Fruit fly (Drosophila melanogaster) whole organism, wandering third instar larva: ENCODE data around the gene MESK4.
A peak's percentile ranks its signal among the peaks of the same experiment; 100 is the strongest.

ENCODE experiments used
- Abd-B ChIP-seq: fragments of >200 bp; optimal IDR thresholded peaks from 2 replicates; lab custom pipeline; 2017; ENCODE audit warnings: missing biosample characterization, missing genetic modification characterization
- CG32264 ChIP-seq: fragments of 200-800 bp; sonication (Bioruptor generic); optimal IDR thresholded peaks from 2 replicates; lab custom pipeline; 2016; ENCODE audit warnings: missing biosample characterization, missing genetic modification characterization
- CG9705 ChIP-seq: fragments of 200-800 bp; sonication (Bioruptor generic); optimal IDR thresholded peaks from 2 replicates; lab custom pipeline; 2018; ENCODE audit warnings: missing biosample characterization, mild to moderate bottlenecking, missing genetic modification characterization
- CrebA ChIP-seq: fragments of 200-800 bp; sonication (Bioruptor generic); optimal IDR thresholded peaks from 2 replicates; lab custom pipeline; 2016; ENCODE audit warnings: missing biosample characterization, mild to moderate bottlenecking, missing genetic modification characterization, borderline replicate concordance
- Dfd ChIP-seq: fragments of >200 bp; optimal IDR thresholded peaks from 2 replicates; lab custom pipeline; 2017; ENCODE audit warnings: missing biosample characterization, missing genetic modification characterization
- Dif ChIP-seq: fragments of 200-275, 200-300 bp; sonication (Bioruptor generic); optimal IDR thresholded peaks from 2 replicates; lab custom pipeline; 2018; ENCODE audit warnings: missing biosample characterization, missing genetic modification characterization; ENCODE audit not compliant: partially characterized antibody
- GATAd ChIP-seq: sonication (Bioruptor generic); optimal IDR thresholded peaks from 2 replicates; lab custom pipeline; 2016; ENCODE audit warnings: missing biosample characterization, missing genetic modification characterization
- HLH106 ChIP-seq: fragments of 200-800 bp; optimal IDR thresholded peaks from 3 replicates; lab custom pipeline; 2019; ENCODE audit warnings: missing biosample characterization, mild to moderate bottlenecking, missing genetic modification characterization, moderate library complexity
- Hnf4 ChIP-seq: fragments of 200-800 bp; sonication (Bioruptor generic); optimal IDR thresholded peaks from 2 replicates; lab custom pipeline; 2016; ENCODE audit warnings: missing biosample characterization, mild to moderate bottlenecking, missing genetic modification characterization
- Hr78 ChIP-seq: fragments of >200 bp; optimal IDR thresholded peaks from 2 replicates; lab custom pipeline; 2017; ENCODE audit warnings: missing biosample characterization, missing genetic modification characterization
- Hr83 ChIP-seq: fragments of 200-300 bp; sonication (Bioruptor generic); optimal IDR thresholded peaks from 2 replicates; lab custom pipeline; 2016; ENCODE audit warnings: missing biosample characterization, mild to moderate bottlenecking, missing genetic modification characterization, moderate library complexity; ENCODE audit not compliant: poor library complexity, severe bottlenecking
- Jra ChIP-seq: sonication (Bioruptor generic); optimal IDR thresholded peaks from 2 replicates; lab custom pipeline; 2016; ENCODE audit warnings: missing biosample characterization, missing genetic modification characterization
- Mio ChIP-seq: sonication (Bioruptor generic); optimal IDR thresholded peaks from 2 replicates; lab custom pipeline; 2016; ENCODE audit warnings: missing biosample characterization, missing genetic modification characterization
- Myc ChIP-seq: fragments of >200 bp; optimal IDR thresholded peaks from 2 replicates; lab custom pipeline; 2017
- N ChIP-seq: fragments of >200 bp; optimal IDR thresholded peaks from 2 replicates; lab custom pipeline; 2018; ENCODE audit warnings: missing biosample characterization, missing external identifiers, missing genetic modification characterization
- OdsH ChIP-seq: fragments of 200-800 bp; sonication (Bioruptor generic); optimal IDR thresholded peaks from 2 replicates; lab custom pipeline; 2016; ENCODE audit warnings: missing biosample characterization, mild to moderate bottlenecking, missing genetic modification characterization
- Rel ChIP-seq, 2 experiments: fragments of 200-800 bp; sonication (Bioruptor generic) in 1 of 2; optimal IDR thresholded peaks; 2 replicates in 1 of 2; 3 replicates in 1 of 2; lab custom pipeline; 2016 to 2019; ENCODE audit warnings: mild to moderate bottlenecking in 2 of 2, missing biosample characterization in 2 of 2, missing genetic modification characterization in 2 of 2, moderate library complexity in 1 of 2
- Sp1 ChIP-seq: fragments of 200-800 bp; sonication (Bioruptor generic); optimal IDR thresholded peaks from 3 replicates; lab custom pipeline; 2019; ENCODE audit warnings: missing biosample characterization, mild to moderate bottlenecking, missing genetic modification characterization, moderate library complexity
- Vsx2 ChIP-seq: fragments of 200-300, 225-300 bp; sonication (Bioruptor generic); optimal IDR thresholded peaks from 2 replicates; lab custom pipeline; 2018; ENCODE audit warnings: missing biosample characterization, missing genetic modification characterization; ENCODE audit not compliant: partially characterized antibody
- br ChIP-seq: fragments of 200-800 bp; sonication (Bioruptor generic); optimal IDR thresholded peaks from 2 replicates; lab custom pipeline; 2016; ENCODE audit warnings: missing biosample characterization, missing genetic modification characterization
- brk ChIP-seq: fragments of 200-800 bp; sonication (Bioruptor generic); optimal IDR thresholded peaks from 2 replicates; lab custom pipeline; 2016; ENCODE audit warnings: missing biosample characterization, mild to moderate bottlenecking, missing genetic modification characterization
- dl ChIP-seq, 2 experiments: fragments of 175-275, 200-275 bp in 1 of 2; fragments of 200-275 bp in 1 of 2; sonication (Bioruptor generic); optimal IDR thresholded peaks; lab custom pipeline; 2018; ENCODE audit warnings: mild to moderate bottlenecking in 2 of 2, missing biosample characterization in 2 of 2, missing genetic modification characterization in 2 of 2, moderate library complexity in 2 of 2; ENCODE audit not compliant: partially characterized antibody in 2 of 2, insufficient read depth in 1 of 2
- dmrt93B ChIP-seq: fragments of 200-800 bp; sonication (Bioruptor generic); optimal IDR thresholded peaks from 2 replicates; lab custom pipeline; 2018; ENCODE audit warnings: missing biosample characterization, mild to moderate bottlenecking, missing genetic modification characterization
- dsf ChIP-seq: sonication (Bioruptor generic); optimal IDR thresholded peaks from 2 replicates; lab custom pipeline; 2016; ENCODE audit warnings: missing biosample characterization, missing genetic modification characterization, borderline replicate concordance
- ey ChIP-seq: fragments of 200-800 bp; sonication (Bioruptor generic); optimal IDR thresholded peaks from 2 replicates; lab custom pipeline; 2016; ENCODE audit warnings: missing biosample characterization, missing genetic modification characterization
- foxo ChIP-seq, 2 experiments: fragments of 200-800 bp; sonication (Bioruptor generic); optimal IDR thresholded peaks; 2 replicates in 1 of 2; 3 replicates in 1 of 2; lab custom pipeline; 2016 to 2017; ENCODE audit warnings: missing biosample characterization in 2 of 2, missing genetic modification characterization in 2 of 2
- fru ChIP-seq: fragments of 200-800 bp; sonication (Bioruptor generic); optimal IDR thresholded peaks from 3 replicates; lab custom pipeline; 2016; ENCODE audit warnings: missing biosample characterization, mild to moderate bottlenecking, missing genetic modification characterization
- h ChIP-seq: fragments of 200-800 bp; sonication (Bioruptor generic); optimal IDR thresholded peaks from 3 replicates; lab custom pipeline; 2016; ENCODE audit warnings: missing biosample characterization, mild to moderate bottlenecking, missing genetic modification characterization
- jim ChIP-seq: fragments of 175-275, 200-325 bp; sonication (Bioruptor generic); optimal IDR thresholded peaks from 2 replicates; lab custom pipeline; 2016; ENCODE audit warnings: missing biosample characterization, mild to moderate bottlenecking, missing genetic modification characterization
- lola ChIP-seq: fragments of >200 bp; optimal IDR thresholded peaks from 2 replicates; lab custom pipeline; 2017; ENCODE audit warnings: missing biosample characterization, missing genetic modification characterization
- pan ChIP-seq: fragments of >200 bp; optimal IDR thresholded peaks from 2 replicates; lab custom pipeline; 2017
- psq ChIP-seq: fragments of 200-800 bp; sonication (Bioruptor generic); optimal IDR thresholded peaks from 3 replicates; lab custom pipeline; 2017; ENCODE audit warnings: missing biosample characterization, mild to moderate bottlenecking, missing genetic modification characterization, moderate library complexity
- rgr ChIP-seq: fragments of 200-800 bp; sonication (Bioruptor generic); optimal IDR thresholded peaks from 3 replicates; lab custom pipeline; 2016; ENCODE audit warnings: missing biosample characterization, mild to moderate bottlenecking, missing genetic modification characterization
- sage ChIP-seq: fragments of 200-800 bp; sonication (Bioruptor generic); optimal IDR thresholded peaks from 2 replicates; lab custom pipeline; 2016; ENCODE audit warnings: missing biosample characterization, mild to moderate bottlenecking, missing genetic modification characterization
- sv ChIP-seq: fragments of 200-800 bp; sonication (Bioruptor generic); optimal IDR thresholded peaks from 3 replicates; lab custom pipeline; 2016; ENCODE audit warnings: missing biosample characterization, missing genetic modification characterization
- tai ChIP-seq: sonication (Bioruptor generic); optimal IDR thresholded peaks from 2 replicates; lab custom pipeline; 2016; ENCODE audit warnings: missing biosample characterization, missing genetic modification characterization
- usp ChIP-seq: fragments of >200 bp; optimal IDR thresholded peaks from 2 replicates; lab custom pipeline; 2017; ENCODE audit warnings: missing biosample characterization, missing genetic modification characterization
- woc ChIP-seq: sonication (Bioruptor generic); optimal IDR thresholded peaks from 2 replicates; lab custom pipeline; 2016; ENCODE audit warnings: missing biosample characterization, mild to moderate bottlenecking, missing genetic modification characterization

The MESK4 gene

DNA sequence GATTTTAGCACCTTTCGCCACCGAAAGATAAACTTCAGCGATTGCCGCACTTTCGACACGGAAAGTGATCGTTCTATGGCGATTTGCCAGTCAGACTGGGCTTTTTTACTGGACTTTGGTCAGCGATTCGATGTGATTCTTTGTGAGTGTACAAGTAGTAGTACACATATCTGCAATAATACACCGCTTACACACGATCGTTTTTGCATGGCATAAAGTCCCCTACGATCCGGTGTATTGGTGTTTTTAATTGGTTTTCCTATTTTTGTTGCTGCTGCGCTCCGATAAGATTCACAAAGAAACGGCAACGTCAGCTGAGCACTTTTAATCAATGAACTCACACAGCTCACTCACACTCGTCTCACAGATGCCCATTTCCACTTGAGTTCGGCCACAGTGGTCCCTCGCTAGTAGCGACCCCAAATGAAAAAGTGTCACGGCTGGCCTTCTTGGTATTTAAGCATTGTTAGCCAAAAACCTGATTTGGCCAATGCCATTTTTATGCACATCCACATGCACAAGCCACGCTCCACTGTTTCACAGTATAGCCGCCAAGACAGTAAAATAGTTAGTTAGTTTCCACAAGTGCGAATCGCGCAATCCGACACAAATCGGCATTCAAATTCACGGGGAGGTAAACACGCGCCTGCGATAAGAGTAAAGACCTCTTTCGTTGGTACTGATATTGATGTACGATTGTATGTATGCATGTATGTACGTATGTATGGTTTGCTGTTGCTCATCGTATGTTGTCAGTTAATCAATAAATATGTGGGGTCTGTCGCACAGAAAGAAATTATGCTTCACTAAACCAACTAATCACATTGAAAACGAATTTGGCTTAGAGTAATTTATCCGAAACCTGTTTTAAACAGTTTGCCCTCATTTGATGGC is 2.2 kb upstream of the MESK4 start:
- no peak for TF ChIP-seq pan (lab: Kevin White, UChicago)
- TF ChIP-seq woc = peak; percentile 87
- TF ChIP-seq Jra (GFP tag; lab: Kevin White, UChicago) = peak; percentile 78
- peak; percentile 66 for TF ChIP-seq CrebA (GFP tag; lab: Kevin White, UChicago)
- TF ChIP-seq Abd-B (GFP tag; lab: Kevin White, UChicago) = no peak
- TF ChIP-seq GATAd (GFP tag; lab: Kevin White, UChicago) = no peak
- peak; percentile 83 for TF ChIP-seq Mio (GFP tag; lab: Kevin White, UChicago)
- peak; percentile 87 for TF ChIP-seq sv (GFP tag; lab: Kevin White, UChicago)
- TF ChIP-seq lola (GFP tag; lab: Kevin White, UChicago) = no peak
- TF ChIP-seq HLH106 (tag; lab: Kevin White, UChicago) = peak; percentile 91
- TF ChIP-seq fru (GFP tag; lab: Kevin White, UChicago) = peak; percentile 95
- no peak for TF ChIP-seq dl (GFP tag; optimal IDR thresholded peaks at IDR 0.05; lab: Kevin White, UChicago; ENCODE audit: insufficient read depth in 1 of 2, partially characterized antibody in 2 of 2)
- no peak for TF ChIP-seq Vsx2 (GFP tag; lab: Kevin White, UChicago)
- TF ChIP-seq dsf = no peak
- TF ChIP-seq Dfd (GFP tag; lab: Kevin White, UChicago) = no peak
- TF ChIP-seq h = peak; percentile 97
- TF ChIP-seq brk (GFP tag; lab: Kevin White, UChicago) = peak; percentile 24
- peak; percentile 83 for TF ChIP-seq psq
- peak; percentile 49 for TF ChIP-seq Hr83 (GFP tag; lab: Kevin White, UChicago)
- peak; percentile 70 for TF ChIP-seq tai (GFP tag; lab: Kevin White, UChicago)
- peak; percentile 91 for TF ChIP-seq rgr
- peak; percentile 86 for TF ChIP-seq Hnf4 (GFP tag; lab: Kevin White, UChicago)
- TF ChIP-seq br (GFP tag; lab: Kevin White, UChicago) = peak; percentile 95
- TF ChIP-seq Sp1 = peak; percentile 86
- TF ChIP-seq usp (GFP tag; lab: Kevin White, UChicago) = no peak
- peak; percentile 64 for TF ChIP-seq CG9705 (GFP tag; lab: Kevin White, UChicago)
- no peak for TF ChIP-seq Myc (lab: Kevin White, UChicago)
- TF ChIP-seq foxo (GFP tag; optimal IDR thresholded peaks at IDR 0.05; lab: Kevin White, UChicago) = peak; percentile 90 to 96
- TF ChIP-seq sage (GFP tag; lab: Kevin White, UChicago) = peak; percentile 57
- peak; percentile 77 for TF ChIP-seq dmrt93B (GFP tag; lab: Kevin White, UChicago)
- TF ChIP-seq Rel (GFP tag; optimal IDR thresholded peaks at IDR 0.05; lab: Kevin White, UChicago) = no peak
- TF ChIP-seq Rel (tag; optimal IDR thresholded peaks at IDR 0.05; lab: Kevin White, UChicago) = peak; percentile 97
- TF ChIP-seq N (GFP tag; lab: Kevin White, UChicago) = no peak
- no peak for TF ChIP-seq Dif
- no peak for TF ChIP-seq jim (GFP tag; lab: Kevin White, UChicago)
- TF ChIP-seq CG32264 = peak; percentile 90
- TF ChIP-seq OdsH (GFP tag; lab: Kevin White, UChicago) = peak; percentile 93
- TF ChIP-seq ey = peak; percentile 96
- no peak for TF ChIP-seq Hr78

- TF ChIP-seq Jra (GFP tag; lab: Kevin White, UChicago) (no peak), CrebA (GFP tag; lab: Kevin White, UChicago) (no peak), fru (GFP tag; lab: Kevin White, UChicago) (no peak), tai (GFP tag; lab: Kevin White, UChicago) (no peak), Mio (GFP tag; lab: Kevin White, UChicago) (no peak), dl (GFP tag; optimal IDR thresholded peaks at IDR 0.05; lab: Kevin White, UChicago; ENCODE audit: insufficient read depth in 1 of 2, partially characterized antibody in 2 of 2) (peak in 1 of 2 experiments; percentile 23), Rel (GFP tag; optimal IDR thresholded peaks at IDR 0.05; lab: Kevin White, UChicago) (no peak), Rel (tag; optimal IDR thresholded peaks at IDR 0.05; lab: Kevin White, UChicago) (peak; percentile 33), h (peak; percentile 16), lola (GFP tag; lab: Kevin White, UChicago) (no peak), sv (GFP tag; lab: Kevin White, UChicago) (no peak), OdsH (GFP tag; lab: Kevin White, UChicago) (no peak), Dif (peak; percentile 44), ey (no peak), Hr83 (GFP tag; lab: Kevin White, UChicago) (peak; percentile 20)
Measured at dm6 chr3R:16987220-16987923, 1.2 kb upstream of the MESK4 start, which contains the start of gene CG18622. Gene CG18622, minus strand, starts transcription at chr3R:16987732.
